Fruit fly (Drosophila melanogaster): Measurements from ENCODE around the gene Naa15-16.

- TF ChIP-seq gcm2 (GFP tag; optimal IDR thresholded peaks at IDR 0.05) (no peak), CG14860 (GFP tag; IDR thresholded peaks at IDR 0.05; ENCODE audit: partially characterized antibody) (no peak), run (tag; optimal IDR thresholded peaks at IDR 0.05) (no peak), chif (GFP tag; optimal IDR thresholded peaks at IDR 0.05) (no peak), ato (GFP tag; IDR thresholded peaks at IDR 0.05; ENCODE audit: partially characterized antibody) (no peak), CG3847 (GFP tag; IDR thresholded peaks at IDR 0.05) (no peak)
Observed at dm6 chrX:19433766-19434165, 46.0 kb upstream of the Naa15-16 start.

Data from whole organism, embryonic.